Fruit fly (Drosophila melanogaster): ENCODE data around the gene unk.

- TF ChIP-seq Rel (GFP tag; optimal IDR thresholded peaks at IDR 0.05) = no peak
- no peak for TF ChIP-seq Rel (tag; optimal IDR thresholded peaks at IDR 0.05)
- no peak for TF ChIP-seq sv (GFP tag; optimal IDR thresholded peaks at IDR 0.05)
- no peak for TF ChIP-seq pan (optimal IDR thresholded peaks at IDR 0.05)
- no peak for TF ChIP-seq sage (GFP tag; optimal IDR thresholded peaks at IDR 0.05)
- TF ChIP-seq Jra (GFP tag; optimal IDR thresholded peaks at IDR 0.05) = no peak
- TF ChIP-seq br (GFP tag; optimal IDR thresholded peaks at IDR 0.05) = no peak
- TF ChIP-seq Abd-B (GFP tag; optimal IDR thresholded peaks at IDR 0.05) = no peak
- no peak for TF ChIP-seq h (GFP tag; optimal IDR thresholded peaks at IDR 0.05)
- TF ChIP-seq ey (GFP tag; optimal IDR thresholded peaks at IDR 0.05) = no peak
Observed at dm6 chr3R:23180980-23181630, 23.4 kb upstream of the unk start.
